Fruit fly (Drosophila melanogaster): ENCODE results near the gene Mob2.

DNA sequence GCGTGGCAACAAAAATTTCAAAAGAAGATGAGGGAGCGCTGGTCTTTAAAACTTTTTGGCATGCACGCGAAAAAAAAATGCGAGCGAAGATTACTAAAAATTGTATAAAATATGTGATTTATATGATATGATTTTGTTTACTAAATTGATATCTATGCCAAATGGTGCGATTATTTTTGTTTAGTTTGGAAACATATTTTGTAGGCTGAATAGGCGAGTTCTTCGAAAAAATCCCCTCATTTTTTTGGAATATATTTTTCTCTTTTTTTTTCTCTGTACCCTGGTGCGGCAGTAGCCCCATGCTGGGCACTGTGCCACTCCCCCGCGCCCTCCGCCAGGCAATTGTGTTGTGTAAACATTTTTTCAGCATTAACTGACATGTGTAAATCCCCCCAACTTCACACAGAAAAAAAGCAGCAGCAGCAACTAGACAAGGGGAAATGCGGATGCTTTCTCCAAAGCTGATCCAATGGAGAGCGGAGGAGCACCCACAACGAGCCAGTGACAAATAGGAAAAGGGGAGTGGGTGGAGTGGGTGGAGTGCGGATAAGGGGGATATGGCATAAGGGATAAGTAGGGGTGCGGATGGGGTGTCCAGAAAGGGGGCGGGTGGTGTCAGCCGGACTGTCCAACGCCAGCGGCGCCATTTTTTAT, 76.0 kb downstream of the Mob2 start:
- no peak for TF ChIP-seq CG9215 (GFP tag; IDR thresholded peaks at IDR 0.05)
- no peak for TF ChIP-seq CG18011 (GFP tag; optimal IDR thresholded peaks at IDR 0.05)
- TF ChIP-seq nerfin-2 (GFP tag; IDR thresholded peaks at IDR 0.05; ENCODE audit: partially characterized antibody): no peak
- TF ChIP-seq h (optimal IDR thresholded peaks at IDR 0.05): no peak

Measured in whole organism, embryonic.